Worm (Caenorhabditis elegans) whole organism, L4 larva: ENCODE measurements around the gene mam-6.

Experiments
- mes-2 ChIP-seq: sonication (generic microtip); optimal IDR thresholded peaks from 2 replicates; lab custom pipeline; 2016; ENCODE audit warnings: missing genotype, mild to moderate bottlenecking, missing genetic modification characterization, missing compliant biosample characterization; ENCODE audit not compliant: poor library complexity, severe bottlenecking
- mxl-3 ChIP-seq: fragments of 200-800 bp; sonication (Bioruptor generic); optimal IDR thresholded peaks from 2 replicates; lab custom pipeline; 2018; ENCODE audit warnings: mild to moderate bottlenecking, missing genetic modification characterization, missing compliant biosample characterization
- nhr-28 ChIP-seq: fragments of 150-350 bp; optimal IDR thresholded peaks from 2 replicates; lab custom pipeline; 2014; ENCODE audit warnings: missing biosample characterization, missing genetic modification characterization
- zag-1 ChIP-seq: fragments of 150-350 bp; optimal IDR thresholded peaks from 2 replicates; lab custom pipeline; 2014; ENCODE audit warnings: missing biosample characterization, missing genetic modification characterization

DNA sequence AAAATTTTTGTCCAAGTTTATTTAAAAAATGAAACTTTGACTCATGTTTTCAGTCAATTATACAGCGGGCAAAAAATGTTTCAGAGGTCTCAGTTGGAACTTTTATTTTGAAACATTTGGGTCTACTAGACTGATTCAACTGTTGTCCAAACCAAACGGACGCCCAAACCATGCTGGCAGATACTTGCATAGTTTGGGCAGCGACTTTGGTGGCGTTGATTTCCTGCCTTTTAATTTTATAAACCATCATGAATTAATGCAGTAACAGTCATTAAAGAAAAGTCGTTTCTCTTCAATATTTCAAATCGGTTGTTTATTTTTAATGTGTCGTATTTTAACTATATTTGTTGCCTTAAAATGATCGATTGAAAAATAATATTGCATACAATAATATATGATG is 32.9 kb downstream of the mam-6 start:
- no peak for TF ChIP-seq zag-1 (tag; lab: Kevin White, UChicago)
- no peak for TF ChIP-seq mes-2 (tag; lab: Kevin White, UChicago)
- TF ChIP-seq nhr-28 (tag; lab: Kevin White, UChicago): no peak
- TF ChIP-seq mxl-3: no peak
